Fruit fly (Drosophila melanogaster): ENCODE data around the gene CG33654.

DNA sequence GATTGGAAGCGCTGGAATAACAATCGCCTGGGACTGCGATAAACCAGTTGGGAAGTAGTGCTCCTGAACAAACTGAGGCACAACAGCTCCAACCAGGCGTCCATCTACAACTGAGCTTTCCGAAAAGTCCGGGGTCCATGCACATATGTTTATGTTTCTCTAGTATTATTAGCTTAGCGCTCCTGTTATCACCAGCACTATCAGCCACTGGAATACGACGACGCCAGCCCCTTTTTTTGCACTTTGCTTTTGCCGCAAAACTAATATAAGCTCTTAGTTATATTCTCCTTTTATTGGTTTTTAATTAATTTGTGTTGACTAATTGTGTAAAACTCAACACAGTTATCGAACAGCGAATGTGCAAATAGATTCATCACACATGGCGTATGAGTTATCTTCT, 11.5 kb downstream of the CG33654 start, which contains the start of gene CG9396:
- no peak for TF ChIP-seq CG8478 (optimal IDR thresholded peaks at IDR 0.05)
- no peak for TF ChIP-seq CTCF (optimal IDR thresholded peaks at IDR 0.05)

Data from S2 (cell line).